Fruit fly (Drosophila melanogaster) whole organism, prepupa: ENCODE data around the gene CdGAPr.

Source experiments
- CG16779 ChIP-seq: fragments of 200-800 bp; sonication (Bioruptor generic); optimal IDR thresholded peaks from 3 replicates; lab custom pipeline; 2017; ENCODE audit warnings: missing biosample characterization, mild to moderate bottlenecking, missing genetic modification characterization
- CG34406 ChIP-seq: fragments of 200-800 bp; sonication (Bioruptor generic); optimal IDR thresholded peaks from 3 replicates; lab custom pipeline; 2016; ENCODE audit warnings: missing biosample characterization, missing genetic modification characterization
- Eip75B ChIP-seq: fragments of 200-800 bp; sonication (Bioruptor generic); optimal IDR thresholded peaks from 3 replicates; lab custom pipeline; 2016; ENCODE audit warnings: missing biosample characterization, missing genetic modification characterization
- Eip93F ChIP-seq: fragments of 200-800 bp; sonication (Bioruptor generic); optimal IDR thresholded peaks from 2 replicates; lab custom pipeline; 2016; ENCODE audit warnings: missing biosample characterization, mild to moderate bottlenecking, missing genetic modification characterization
- Ets21C ChIP-seq: fragments of 200-800 bp; sonication (Bioruptor generic); optimal IDR thresholded peaks from 3 replicates; lab custom pipeline; 2016; ENCODE audit warnings: missing biosample characterization, missing genetic modification characterization
- Ets96B ChIP-seq: fragments of 200-800 bp; optimal IDR thresholded peaks from 2 replicates; lab custom pipeline; 2019; ENCODE audit warnings: missing biosample characterization, mild to moderate bottlenecking, missing genetic modification characterization, moderate library complexity
- Gug ChIP-seq: fragments of 200-800 bp; sonication (Bioruptor generic); IDR thresholded peaks from 2 replicates; pipeline ENCODE4 v1.3.6; 2022; ENCODE audit warnings: missing biosample characterization, missing genetic modification characterization
- Sox102F ChIP-seq: fragments of 200-800 bp; sonication (Bioruptor generic); optimal IDR thresholded peaks from 2 replicates; lab custom pipeline; 2016; ENCODE audit warnings: missing biosample characterization, mild to moderate bottlenecking, missing genetic modification characterization
- Sox14 ChIP-seq: fragments of 200-800 bp; sonication (Bioruptor generic); optimal IDR thresholded peaks from 3 replicates; lab custom pipeline; 2016; ENCODE audit warnings: missing biosample characterization, missing genetic modification characterization
- achi ChIP-seq: fragments of 200-800 bp; sonication (Bioruptor generic); optimal IDR thresholded peaks from 3 replicates; lab custom pipeline; 2016; ENCODE audit warnings: missing biosample characterization, missing genetic modification characterization
- dac ChIP-seq: fragments of 200-800 bp; sonication (Bioruptor generic); optimal IDR thresholded peaks from 2 replicates; lab custom pipeline; 2017; ENCODE audit warnings: missing biosample characterization, mild to moderate bottlenecking, missing genetic modification characterization
- esn ChIP-seq: fragments of 200-800 bp; sonication (Bioruptor generic); optimal IDR thresholded peaks from 2 replicates; lab custom pipeline; 2016; ENCODE audit warnings: missing biosample characterization, mild to moderate bottlenecking, missing genetic modification characterization, moderate library complexity
- svp ChIP-seq: fragments of 200-800 bp; sonication (Bioruptor generic); peaks from one replicate; lab custom pipeline; 2016; ENCODE audit warnings: missing biosample characterization, missing genetic modification characterization

DNA sequence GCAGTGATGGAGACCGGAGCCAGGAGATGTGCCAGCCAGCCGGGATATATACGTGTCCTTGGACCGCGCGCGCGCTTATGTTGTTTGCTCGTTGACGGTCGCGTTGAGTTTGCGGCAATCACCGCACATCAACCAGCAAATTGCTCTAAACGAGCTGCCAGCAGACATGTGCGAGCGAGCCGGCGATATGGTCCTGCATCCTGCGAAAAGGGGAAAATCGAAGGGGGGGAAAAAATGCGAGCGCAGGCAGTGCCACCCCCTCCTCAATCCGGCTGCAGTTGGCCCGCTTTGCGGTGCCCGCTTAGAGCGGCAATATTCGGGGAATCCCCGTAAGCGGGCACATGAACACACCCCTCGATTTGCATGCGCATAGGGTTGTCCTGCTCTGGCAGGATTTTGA is 22.7 kb downstream of the CdGAPr start, which contains the start of gene bsh:
- no peak for TF ChIP-seq achi (GFP tag; lab: Kevin White, UChicago)
- no peak for TF ChIP-seq Eip93F (GFP tag; lab: Kevin White, UChicago)
- no peak for TF ChIP-seq esn (GFP tag; lab: Kevin White, UChicago)
- no peak for TF ChIP-seq Sox102F (GFP tag; lab: Kevin White, UChicago)
- TF ChIP-seq Ets21C = no peak
- TF ChIP-seq Eip75B (GFP tag; lab: Kevin White, UChicago) = no peak
- no peak for TF ChIP-seq svp (GFP tag; lab: Kevin White, UChicago)
- no peak for TF ChIP-seq CG16779
- no peak for TF ChIP-seq CG34406 (GFP tag; lab: Kevin White, UChicago)
- no peak for TF ChIP-seq Gug
- no peak for TF ChIP-seq Sox14
- TF ChIP-seq Ets96B (tag; lab: Kevin White, UChicago) = no peak
- no peak for TF ChIP-seq dac (GFP tag; lab: Kevin White, UChicago)
